Fruit fly (Drosophila melanogaster): ENCODE data around the gene snz.
A peak's percentile ranks its signal among the peaks of the same experiment; 100 is the strongest.

Gene snz

DNA sequence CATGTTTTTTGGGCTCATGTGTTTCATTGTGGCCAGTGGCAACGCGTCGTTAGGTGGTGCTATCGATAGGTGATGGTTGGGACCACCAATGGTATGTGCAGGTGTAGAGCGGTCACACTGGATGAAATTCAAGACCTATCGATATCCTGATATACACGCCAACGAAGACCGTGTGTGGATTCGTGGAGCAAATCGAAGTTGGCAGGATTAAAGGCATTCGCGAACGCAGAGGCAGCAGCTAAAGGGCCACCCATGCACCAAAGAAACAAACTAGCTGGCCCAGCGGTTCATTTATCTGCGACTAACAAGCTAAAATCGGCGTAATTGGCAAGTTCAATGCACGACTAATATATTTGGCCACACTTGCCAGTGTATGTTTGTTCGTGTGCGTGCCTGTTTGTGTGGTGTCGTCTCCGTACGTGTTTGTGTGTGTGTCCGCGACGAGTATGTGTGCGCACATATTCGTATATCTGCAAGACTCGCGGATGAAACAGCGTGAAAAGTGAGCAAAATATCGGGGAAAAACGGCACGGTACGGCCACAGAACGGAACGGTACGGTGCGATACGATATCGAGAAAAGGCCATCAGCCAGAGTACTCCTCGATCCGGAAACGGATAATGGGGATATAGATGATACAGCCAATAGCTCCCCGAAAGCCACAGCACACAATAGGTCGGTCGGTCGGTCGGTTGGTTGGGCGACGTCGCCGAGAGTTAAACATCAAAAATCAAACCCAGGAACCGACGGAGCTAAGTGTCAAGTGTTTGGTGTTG, 24.1 kb downstream of the snz start, which contains the start of gene Ubr3 (continued):
- no peak for TF ChIP-seq CG8319 (GFP tag; optimal IDR thresholded peaks at IDR 0.05)
- TF ChIP-seq svp (GFP tag), result peak; percentile 76
- TF ChIP-seq Ets96B (tag; optimal IDR thresholded peaks at IDR 0.05), result no peak
- TF ChIP-seq salr (GFP tag; optimal IDR thresholded peaks at IDR 0.05), result no peak

DNA sequence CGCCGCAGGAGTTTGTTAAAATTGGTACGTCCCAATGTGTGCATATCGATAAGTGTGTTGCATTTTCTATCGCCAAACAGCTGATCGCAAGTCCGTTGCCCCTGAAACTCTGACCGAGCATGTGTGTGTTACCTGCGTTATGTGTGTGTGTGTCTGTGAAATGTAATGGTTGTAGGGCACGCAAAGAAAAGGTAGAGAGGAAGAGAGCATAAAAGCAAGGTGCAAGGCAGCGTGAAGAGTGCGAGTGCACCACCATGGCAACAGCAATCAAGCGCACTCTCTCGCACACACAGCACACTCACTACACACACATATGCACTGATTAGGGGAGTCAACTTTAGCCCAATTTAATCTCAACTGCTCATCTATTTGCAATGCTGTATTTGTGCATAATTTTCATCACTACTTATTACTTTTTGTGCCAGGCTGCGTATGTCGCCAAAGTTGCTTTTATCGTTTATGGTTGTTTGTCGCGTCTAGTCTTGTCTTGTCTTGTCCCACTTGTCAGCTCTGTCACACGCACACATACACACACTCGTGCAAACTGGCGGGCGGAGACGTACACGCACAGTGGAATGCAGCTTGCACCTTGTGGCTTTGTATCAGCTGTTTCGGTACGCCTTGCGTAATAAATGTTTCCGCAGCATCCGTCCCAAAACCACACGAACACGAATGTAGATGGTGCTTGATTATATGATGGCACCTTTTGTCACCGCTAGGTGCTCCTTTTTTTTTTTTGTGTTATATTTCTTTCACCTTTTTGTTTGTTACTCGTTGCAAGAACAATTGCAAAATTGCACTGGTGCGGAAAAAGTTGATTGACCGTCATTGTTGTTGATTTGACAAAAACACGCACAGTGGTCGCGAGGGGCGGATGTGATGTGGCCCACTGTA, 25.9 kb downstream of the snz start:
- TF ChIP-seq Hr38 (GFP tag; optimal IDR thresholded peaks at IDR 0.05), result peak; percentile 2
- peak; percentile 56 for TF ChIP-seq dsx (GFP tag; optimal IDR thresholded peaks at IDR 0.05; ENCODE audit: poor library complexity, severe bottlenecking)
- TF ChIP-seq eg (GFP tag; IDR thresholded peaks at IDR 0.05), result peak; percentile 81
- TF ChIP-seq salr (GFP tag; optimal IDR thresholded peaks at IDR 0.05), result peak; percentile 22 to 83
- peak; percentile 91 for TF ChIP-seq lz (GFP tag; optimal IDR thresholded peaks at IDR 0.05)
- TF ChIP-seq CG6276 (GFP tag; optimal IDR thresholded peaks at IDR 0.05), result peak; percentile 89
- peak; percentile 57 for TF ChIP-seq CG1621 (tag; optimal IDR thresholded peaks at IDR 0.05)
- peak; percentile 70 for TF ChIP-seq CG3032 (tag; optimal IDR thresholded peaks at IDR 0.05)
- TF ChIP-seq Eip75B (GFP tag; optimal IDR thresholded peaks at IDR 0.05), result peak; percentile 84
- peak; percentile 79 for TF ChIP-seq CG10669 (GFP tag; optimal IDR thresholded peaks at IDR 0.05)
- TF ChIP-seq CG6163 (GFP tag; IDR thresholded peaks at IDR 0.05), result peak; percentile 75
- TF ChIP-seq CG11902 (GFP tag; optimal IDR thresholded peaks at IDR 0.05), result peak; percentile 64
- TF ChIP-seq CG15336 (GFP tag; IDR thresholded peaks at IDR 0.05), result peak; percentile 85
- peak; percentile 83 for TF ChIP-seq fd59A (GFP tag; optimal IDR thresholded peaks at IDR 0.05)
- TF ChIP-seq CG11294 (GFP tag; IDR thresholded peaks at IDR 0.05), result peak; percentile 81
- peak; percentile 95 for TF ChIP-seq svp (GFP tag)
- peak; percentile 92 for TF ChIP-seq CG4318 (GFP tag; optimal IDR thresholded peaks at IDR 0.05)
- peak; percentile 50 for TF ChIP-seq Lpt (GFP tag; optimal IDR thresholded peaks at IDR 0.05)
- TF ChIP-seq Ets96B (tag; optimal IDR thresholded peaks at IDR 0.05), result peak; percentile 62
- peak; percentile 85 for TF ChIP-seq CG10631 (GFP tag; optimal IDR thresholded peaks at IDR 0.05)
- peak; percentile 88 for TF ChIP-seq Hr4 (GFP tag; optimal IDR thresholded peaks at IDR 0.05)
- TF ChIP-seq OdsH (GFP tag; optimal IDR thresholded peaks at IDR 0.05), result peak; percentile 80
- TF ChIP-seq Eip93F (GFP tag; optimal IDR thresholded peaks at IDR 0.05), result no peak
- TF ChIP-seq CG16779 (tag; optimal IDR thresholded peaks at IDR 0.05), result peak; percentile 67
- peak; percentile 86 for TF ChIP-seq pdm3 (GFP tag; optimal IDR thresholded peaks at IDR 0.05)
- TF ChIP-seq Gug (GFP tag; IDR thresholded peaks at IDR 0.05), result peak; percentile 74
- peak; percentile 78 for TF ChIP-seq CG34406 (GFP tag; optimal IDR thresholded peaks at IDR 0.05)
- peak; percentile 87 for TF ChIP-seq CG31627 (GFP tag; optimal IDR thresholded peaks at IDR 0.05)
- peak; percentile 91 for TF ChIP-seq topi (GFP tag; optimal IDR thresholded peaks at IDR 0.05)
- TF ChIP-seq CG8119 (GFP tag; IDR thresholded peaks at IDR 0.05), result peak; percentile 87
- TF ChIP-seq ss (GFP tag; optimal IDR thresholded peaks at IDR 0.05), result peak; percentile 64 to 75
- TF ChIP-seq CG8632 (GFP tag; optimal IDR thresholded peaks at IDR 0.05), result peak; percentile 80
- peak; percentile 81 for TF ChIP-seq net (GFP tag; optimal IDR thresholded peaks at IDR 0.05)
- peak; percentile 96 for TF ChIP-seq CG32006 (GFP tag; optimal IDR thresholded peaks at IDR 0.05)
- TF ChIP-seq fkh (GFP tag; optimal IDR thresholded peaks at IDR 0.05), result no peak
- TF ChIP-seq Smox (GFP tag; optimal IDR thresholded peaks at IDR 0.05), result peak; percentile 82
- peak; percentile 90 for TF ChIP-seq esn (GFP tag; optimal IDR thresholded peaks at IDR 0.05)
- TF ChIP-seq fd85E (GFP tag; optimal IDR thresholded peaks at IDR 0.05), result peak; percentile 42
- peak; percentile 78 for TF ChIP-seq CG11762 (GFP tag; optimal IDR thresholded peaks at IDR 0.05; ENCODE audit: insufficient read depth)
- TF ChIP-seq Sox14 (GFP tag; optimal IDR thresholded peaks at IDR 0.05), result peak; percentile 88
- peak; percentile 87 for TF ChIP-seq dac (GFP tag; optimal IDR thresholded peaks at IDR 0.05)
- TF ChIP-seq Hr39 (GFP tag; optimal IDR thresholded peaks at IDR 0.05), result peak; percentile 91
- peak; percentile 79 for TF ChIP-seq CG3919 (GFP tag; optimal IDR thresholded peaks at IDR 0.05)
- TF ChIP-seq CG7368 (GFP tag; optimal IDR thresholded peaks at IDR 0.05), result peak; percentile 67
- TF ChIP-seq CG6808 (GFP tag; optimal IDR thresholded peaks at IDR 0.05), result peak; percentile 78

Data from whole organism, prepupa.